Worm (Caenorhabditis elegans) whole organism, young adult: ENCODE measurements around the gene C14C11.7.

Source experiments
- F10E7.11 ChIP-seq: sonication (generic microtip); optimal IDR thresholded peaks from 2 replicates; lab custom pipeline; 2017; ENCODE audit warnings: mild to moderate bottlenecking, missing genetic modification characterization, moderate library complexity, missing compliant biosample characterization
- F23B12.7 ChIP-seq: sonication (generic microtip); optimal IDR thresholded peaks from 2 replicates; lab custom pipeline; 2017; ENCODE audit warnings: missing genetic modification characterization, mild to moderate bottlenecking, missing compliant biosample characterization, antibody characterized with exemption, moderate library complexity; ENCODE audit not compliant: insufficient read depth
- ama-1 ChIP-seq, 3 experiments: fragments of 150-350 bp in 1 of 3; sonication (generic microtip) in 2 of 3; optimal IDR thresholded peaks; 2 replicates each; lab custom pipeline; 2014 to 2018; ENCODE audit warnings: missing biosample characterization in 2 of 3, missing genetic modification characterization in 2 of 3, missing genetic modification reagents in 2 of 3
- cebp-1 ChIP-seq, 2 experiments: fragments of 200-800 bp in 1 of 2; sonication (Bioruptor generic) in 1 of 2; sonication (generic microtip) in 1 of 2; IDR thresholded peaks in 1 of 2; optimal IDR thresholded peaks in 1 of 2; 2 replicates each; pipeline versions ENCODE4 v1.3.6 to Lab custom; 2017 to 2022; ENCODE audit warnings: missing compliant biosample characterization in 2 of 2, missing genetic modification characterization in 2 of 2, mild to moderate bottlenecking in 1 of 2, missing genetic modification reagents in 1 of 2, moderate library complexity in 1 of 2
- gei-17 ChIP-seq: fragments of 200-800 bp; sonication (Bioruptor generic); optimal IDR thresholded peaks from 2 replicates; lab custom pipeline; 2018; ENCODE audit warnings: mild to moderate bottlenecking, missing genetic modification characterization, missing compliant biosample characterization
- let-526 ChIP-seq: fragments of 200-800 bp; sonication (Bioruptor generic); IDR thresholded peaks from 2 replicates; pipeline ENCODE4 v1.3.6; 2022; ENCODE audit warnings: missing genetic modification reagents, missing genetic modification characterization, missing compliant biosample characterization
- lin-26 ChIP-seq: fragments of 200-800 bp; sonication (Bioruptor generic); IDR thresholded peaks from 2 replicates; pipeline ENCODE4 v1.3.6; 2022; ENCODE audit warnings: missing genetic modification reagents, missing genetic modification characterization, missing compliant biosample characterization
- lin-40 ChIP-seq: sonication (generic microtip); optimal IDR thresholded peaks from 2 replicates; lab custom pipeline; 2016; ENCODE audit warnings: missing genetic modification characterization, mild to moderate bottlenecking, missing compliant biosample characterization, missing genotype, missing genetic modification reagents
- nfya-1 ChIP-seq: sonication (generic microtip); optimal IDR thresholded peaks from 2 replicates; lab custom pipeline; 2017; ENCODE audit warnings: antibody characterized with exemption, missing compliant biosample characterization, missing genetic modification characterization, borderline replicate concordance; ENCODE audit not compliant: insufficient read depth
- pha-4 ChIP-seq: fragments of 150-350 bp; sonication (generic microtip); optimal IDR thresholded peaks from 2 replicates; lab custom pipeline; 2014; ENCODE audit warnings: missing biosample characterization, missing genetic modification reagents, missing genetic modification characterization
- snpc-3.4 ChIP-seq: sonication (generic microtip); optimal IDR thresholded peaks from 2 replicates; lab custom pipeline; 2017; ENCODE audit warnings: missing genetic modification characterization, mild to moderate bottlenecking, missing compliant biosample characterization, antibody characterized with exemption, moderate library complexity, missing genotype, missing genetic modification reagents
- snpc-4 ChIP-seq, 5 experiments: fragments of 150-350 bp in 1 of 5; sonication (generic microtip) in 4 of 5; optimal IDR thresholded peaks; 2 replicates each; lab custom pipeline; 2014 to 2018; ENCODE audit warnings: missing genetic modification characterization in 5 of 5, missing biosample characterization in 3 of 5, antibody characterized with exemption in 2 of 5, mild to moderate bottlenecking in 2 of 5, missing compliant biosample characterization in 2 of 5, missing genotype in 2 of 5, moderate library complexity in 2 of 5, missing genetic modification reagents in 1 of 5
- sptf-2 ChIP-seq: fragments of 200-800 bp; sonication (Bioruptor generic); optimal IDR thresholded peaks from 2 replicates; lab custom pipeline; 2018; ENCODE audit warnings: mild to moderate bottlenecking, missing genetic modification characterization, missing compliant biosample characterization
- unc-62 ChIP-seq: fragments of 150-350 bp; optimal IDR thresholded peaks from 2 replicates; lab custom pipeline; 2014; ENCODE audit warnings: missing biosample characterization, missing genetic modification reagents, missing genetic modification characterization

- TF ChIP-seq F10E7.11: no peak
- TF ChIP-seq ama-1 (optimal IDR thresholded peaks at IDR 0.05; lab: Kevin White, UChicago): no peak
- TF ChIP-seq ama-1 (GFP tag; optimal IDR thresholded peaks at IDR 0.05; lab: Kevin White, UChicago): no peak
- no peak for TF ChIP-seq lin-26 (GFP tag; lab: Robert Waterston, UW)
- TF ChIP-seq snpc-3.4 (tag; lab: Kevin White, UChicago): no peak
- TF ChIP-seq unc-62 (GFP tag; lab: Kevin White, UChicago): no peak
- TF ChIP-seq nfya-1 (tag; lab: Kevin White, UChicago): no peak
- no peak for TF ChIP-seq gei-17 (GFP tag; lab: Kevin White, UChicago)
- TF ChIP-seq snpc-4 (GFP tag; optimal IDR thresholded peaks at IDR 0.05; lab: Kevin White, UChicago): no peak
- no peak for TF ChIP-seq snpc-4 (tag; optimal IDR thresholded peaks at IDR 0.05; lab: Kevin White, UChicago)
- TF ChIP-seq cebp-1 (GFP tag; IDR thresholded peaks at IDR 0.05; lab: Robert Waterston, UW): no peak
- no peak for TF ChIP-seq cebp-1 (tag; optimal IDR thresholded peaks at IDR 0.05; lab: Kevin White, UChicago)
- TF ChIP-seq lin-40: no peak
- no peak for TF ChIP-seq pha-4 (tag; lab: Kevin White, UChicago)
- no peak for TF ChIP-seq F23B12.7 (tag; lab: Kevin White, UChicago)
- TF ChIP-seq sptf-2 (GFP tag; lab: Kevin White, UChicago): no peak
- TF ChIP-seq let-526 (GFP tag; lab: Robert Waterston, UW): no peak
These were observed 37.9 kb downstream of the C14C11.7 start for ce11 chrV:5628014-5628413.
